Worm (Caenorhabditis elegans) whole organism, early embryonic: Measurements from ENCODE around the gene K01D12.10.

Source experiments
- B0310.2 ChIP-seq: sonication (generic microtip); optimal IDR thresholded peaks from 2 replicates; lab custom pipeline; 2016; ENCODE audit warnings: mild to moderate bottlenecking, missing genetic modification characterization, missing compliant biosample characterization
- sea-1 ChIP-seq: fragments of 200-800 bp; sonication (Bioruptor generic); conservative IDR thresholded peaks from 2 replicates; pipeline ENCODE4 v1.3.6; 2022; ENCODE audit warnings: missing genetic modification characterization, missing compliant biosample characterization

DNA sequence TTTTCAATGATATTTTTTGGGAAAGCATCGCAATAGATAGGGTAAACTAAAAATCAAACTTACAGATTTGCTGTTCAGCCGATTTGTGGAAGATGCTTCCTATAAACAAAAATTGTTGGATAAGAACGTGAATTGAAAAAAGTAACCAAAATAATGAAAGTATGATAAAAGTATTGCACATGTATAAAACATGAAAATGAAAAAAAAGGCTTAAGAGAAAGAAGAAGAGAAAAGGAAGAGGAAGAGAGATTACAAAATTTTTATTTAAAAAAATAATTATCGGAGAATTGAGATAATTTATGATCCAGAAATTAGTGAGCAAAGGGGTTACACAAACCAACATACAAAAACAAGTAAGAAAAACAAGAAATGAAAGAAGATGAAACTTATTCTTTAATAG is 35.4 kb downstream of the K01D12.10 start, which contains the start of gene pals-37:
- TF ChIP-seq B0310.2 (tag; lab: Kevin White, UChicago) (no peak), sea-1 (GFP tag; lab: Robert Waterston, UW) (no peak)
